Fruit fly (Drosophila melanogaster) whole organism, wandering third instar larva: ENCODE data around the gene CG14958.

Source experiments
- CrebA ChIP-seq: fragments of 200-800 bp; sonication (Bioruptor generic); optimal IDR thresholded peaks from 2 replicates; lab custom pipeline; 2016; ENCODE audit warnings: missing biosample characterization, mild to moderate bottlenecking, missing genetic modification characterization, borderline replicate concordance
- Dfd ChIP-seq: fragments of >200 bp; optimal IDR thresholded peaks from 2 replicates; lab custom pipeline; 2017; ENCODE audit warnings: missing biosample characterization, missing genetic modification characterization
- GATAd ChIP-seq: sonication (Bioruptor generic); optimal IDR thresholded peaks from 2 replicates; lab custom pipeline; 2016; ENCODE audit warnings: missing biosample characterization, missing genetic modification characterization
- Hnf4 ChIP-seq: fragments of 200-800 bp; sonication (Bioruptor generic); optimal IDR thresholded peaks from 2 replicates; lab custom pipeline; 2016; ENCODE audit warnings: missing biosample characterization, mild to moderate bottlenecking, missing genetic modification characterization
- OdsH ChIP-seq: fragments of 200-800 bp; sonication (Bioruptor generic); optimal IDR thresholded peaks from 2 replicates; lab custom pipeline; 2016; ENCODE audit warnings: missing biosample characterization, mild to moderate bottlenecking, missing genetic modification characterization
- Rel ChIP-seq, 2 experiments: fragments of 200-800 bp; sonication (Bioruptor generic) in 1 of 2; optimal IDR thresholded peaks; 2 replicates in 1 of 2; 3 replicates in 1 of 2; lab custom pipeline; 2016 to 2019; ENCODE audit warnings: mild to moderate bottlenecking in 2 of 2, missing biosample characterization in 2 of 2, missing genetic modification characterization in 2 of 2, moderate library complexity in 1 of 2
- dmrt93B ChIP-seq: fragments of 200-800 bp; sonication (Bioruptor generic); optimal IDR thresholded peaks from 2 replicates; lab custom pipeline; 2018; ENCODE audit warnings: missing biosample characterization, mild to moderate bottlenecking, missing genetic modification characterization
- dsf ChIP-seq: sonication (Bioruptor generic); optimal IDR thresholded peaks from 2 replicates; lab custom pipeline; 2016; ENCODE audit warnings: missing biosample characterization, missing genetic modification characterization, borderline replicate concordance
- ey ChIP-seq: fragments of 200-800 bp; sonication (Bioruptor generic); optimal IDR thresholded peaks from 2 replicates; lab custom pipeline; 2016; ENCODE audit warnings: missing biosample characterization, missing genetic modification characterization
- fru ChIP-seq: fragments of 200-800 bp; sonication (Bioruptor generic); optimal IDR thresholded peaks from 3 replicates; lab custom pipeline; 2016; ENCODE audit warnings: missing biosample characterization, mild to moderate bottlenecking, missing genetic modification characterization
- h ChIP-seq: fragments of 200-800 bp; sonication (Bioruptor generic); optimal IDR thresholded peaks from 3 replicates; lab custom pipeline; 2016; ENCODE audit warnings: missing biosample characterization, mild to moderate bottlenecking, missing genetic modification characterization
- tai ChIP-seq: sonication (Bioruptor generic); optimal IDR thresholded peaks from 2 replicates; lab custom pipeline; 2016; ENCODE audit warnings: missing biosample characterization, missing genetic modification characterization
- woc ChIP-seq: sonication (Bioruptor generic); optimal IDR thresholded peaks from 2 replicates; lab custom pipeline; 2016; ENCODE audit warnings: missing biosample characterization, mild to moderate bottlenecking, missing genetic modification characterization

dm6 chr3L:3164951-3165350 lies 24.8 kb upstream of the CG14958 start, which contains the start of gene CG32280:
- TF ChIP-seq CrebA (GFP tag; lab: Kevin White, UChicago) (no peak), OdsH (GFP tag; lab: Kevin White, UChicago) (peak; percentile 6), tai (GFP tag; lab: Kevin White, UChicago) (no peak), fru (GFP tag; lab: Kevin White, UChicago) (no peak), Rel (GFP tag; optimal IDR thresholded peaks at IDR 0.05; lab: Kevin White, UChicago) (no peak), Rel (tag; optimal IDR thresholded peaks at IDR 0.05; lab: Kevin White, UChicago) (peak; percentile 53), ey (GFP tag; lab: Kevin White, UChicago) (no peak), woc (GFP tag; lab: Kevin White, UChicago) (peak; percentile 27), Dfd (no peak), GATAd (GFP tag; lab: Kevin White, UChicago) (no peak), h (GFP tag; lab: Kevin White, UChicago) (peak; percentile 66), Hnf4 (GFP tag; lab: Kevin White, UChicago) (no peak), dsf (GFP tag; lab: Kevin White, UChicago) (no peak), dmrt93B (GFP tag; lab: Kevin White, UChicago) (no peak)
